Worm (Caenorhabditis elegans) whole organism, L1 larva: ENCODE data around the gene F55G7.5.
A peak's percentile ranks its signal among the peaks of the same experiment; 100 is the strongest.

Source experiments
- C04F5.9 ChIP-seq: sonication (generic microtip); optimal IDR thresholded peaks from 2 replicates; lab custom pipeline; 2016; ENCODE audit warnings: missing genetic modification characterization, missing compliant biosample characterization
- C34B4.2 ChIP-seq: sonication (generic microtip); optimal IDR thresholded peaks from 2 replicates; lab custom pipeline; 2017; ENCODE audit warnings: mild to moderate bottlenecking, missing genetic modification characterization, missing compliant biosample characterization
- F16B12.6 ChIP-seq: fragments of 150-350 bp; optimal IDR thresholded peaks from 2 replicates; lab custom pipeline; 2014; ENCODE audit warnings: missing biosample characterization, missing genetic modification characterization
- Y116A8C.19 ChIP-seq: sonication (generic microtip); optimal IDR thresholded peaks from 2 replicates; lab custom pipeline; 2016; ENCODE audit warnings: missing compliant biosample characterization, missing genetic modification characterization, borderline replicate concordance
- aha-1 ChIP-seq: fragments of 150-350 bp; optimal IDR thresholded peaks from 2 replicates; lab custom pipeline; 2014; ENCODE audit warnings: missing biosample characterization, missing genetic modification characterization
- alr-1 ChIP-seq: fragments of 200-800 bp; sonication (Bioruptor generic); optimal IDR thresholded peaks from 2 replicates; lab custom pipeline; 2018; ENCODE audit warnings: borderline replicate concordance, mild to moderate bottlenecking, missing genetic modification characterization, missing compliant biosample characterization
- aly-2 ChIP-seq: fragments of 150-350 bp; optimal IDR thresholded peaks from 2 replicates; lab custom pipeline; 2014; ENCODE audit warnings: missing biosample characterization, missing genetic modification characterization
- ceh-63 ChIP-seq: fragments of 200-800 bp; sonication (Bioruptor generic); optimal IDR thresholded peaks from 2 replicates; lab custom pipeline; 2018; ENCODE audit warnings: mild to moderate bottlenecking, missing genetic modification characterization, missing compliant biosample characterization
- ceh-8 ChIP-seq: fragments of 200-800 bp; sonication (Bioruptor generic); optimal IDR thresholded peaks from 2 replicates; lab custom pipeline; 2018; ENCODE audit warnings: mild to moderate bottlenecking, missing genetic modification characterization, moderate library complexity, missing compliant biosample characterization
- ceh-88 ChIP-seq: fragments of 200-800 bp; sonication (Bioruptor generic); IDR thresholded peaks from 2 replicates; pipeline ENCODE4 v1.3.6; 2022; ENCODE audit warnings: missing genetic modification characterization, missing compliant biosample characterization
- ces-1 ChIP-seq: fragments of 150-350 bp; optimal IDR thresholded peaks from 2 replicates; lab custom pipeline; 2014; ENCODE audit warnings: missing biosample characterization, missing genetic modification reagents, missing genetic modification characterization
- dsc-1 ChIP-seq: sonication (generic microtip); optimal IDR thresholded peaks from 2 replicates; lab custom pipeline; 2016; ENCODE audit warnings: mild to moderate bottlenecking, missing genetic modification characterization, missing compliant biosample characterization
- efl-3 ChIP-seq: fragments of 200-800 bp; sonication (Bioruptor generic); optimal IDR thresholded peaks from 2 replicates; lab custom pipeline; 2018; ENCODE audit warnings: mild to moderate bottlenecking, missing genetic modification characterization, missing compliant biosample characterization
- egl-13 ChIP-seq: sonication (generic microtip); optimal IDR thresholded peaks from 2 replicates; lab custom pipeline; 2016; ENCODE audit warnings: missing genotype, missing genetic modification reagents, missing genetic modification characterization, missing compliant biosample characterization
- egl-27 ChIP-seq, 2 experiments: fragments of 150-350 bp in 1 of 2; sonication (generic microtip); optimal IDR thresholded peaks; 3 replicates each; lab custom pipeline; 2017 to 2018; ENCODE audit warnings: missing biosample characterization in 2 of 2, missing genetic modification characterization in 2 of 2, missing genetic modification reagents in 2 of 2
- elt-2 ChIP-seq: sonication (generic microtip); optimal IDR thresholded peaks from 2 replicates; lab custom pipeline; 2016; ENCODE audit warnings: missing genetic modification characterization, mild to moderate bottlenecking, inconsistent platforms, missing compliant biosample characterization, missing genetic modification reagents
- elt-3 ChIP-seq, 6 experiments: fragments of 150-350 bp in 1 of 6; sonication (generic microtip); optimal IDR thresholded peaks; 2 replicates each; lab custom pipeline; 2017 to 2018; ENCODE audit warnings: missing biosample characterization in 6 of 6, missing genetic modification characterization in 6 of 6, inconsistent platforms in 1 of 6
- fkh-10 ChIP-seq: sonication (generic microtip); optimal IDR thresholded peaks from 2 replicates; lab custom pipeline; 2017; ENCODE audit warnings: missing biosample characterization, missing genetic modification reagents, missing genetic modification characterization
- fos-1 ChIP-seq: fragments of 150-350 bp; optimal IDR thresholded peaks from 2 replicates; lab custom pipeline; 2014; ENCODE audit warnings: missing biosample characterization, missing genetic modification characterization
- grh-1 ChIP-seq: fragments of 200-800 bp; sonication (Bioruptor generic); IDR thresholded peaks from 2 replicates; pipeline ENCODE4 v1.3.6; 2022; ENCODE audit warnings: missing genetic modification reagents, missing genetic modification characterization, missing compliant biosample characterization
- hlh-17 ChIP-seq: fragments of 200-800 bp; sonication (Bioruptor generic); optimal IDR thresholded peaks from 2 replicates; lab custom pipeline; 2018; ENCODE audit warnings: missing genetic modification characterization, mild to moderate bottlenecking, missing compliant biosample characterization, moderate library complexity, borderline replicate concordance
- irx-1 ChIP-seq: sonication (generic microtip); optimal IDR thresholded peaks from 2 replicates; lab custom pipeline; 2016; ENCODE audit warnings: missing genetic modification characterization, missing compliant biosample characterization
- jun-1 ChIP-seq: fragments of 150-350 bp; optimal IDR thresholded peaks from 2 replicates; lab custom pipeline; 2014; ENCODE audit warnings: missing biosample characterization, missing genetic modification reagents, missing genetic modification characterization
- lin-39 ChIP-seq: fragments of 150-350 bp; optimal IDR thresholded peaks from 2 replicates; lab custom pipeline; 2014; ENCODE audit warnings: missing biosample characterization, missing genetic modification reagents, missing genetic modification characterization
- lir-3 ChIP-seq: sonication (generic microtip); optimal IDR thresholded peaks from 2 replicates; lab custom pipeline; 2016; ENCODE audit warnings: mild to moderate bottlenecking, missing genetic modification characterization, moderate library complexity, missing compliant biosample characterization; ENCODE audit not compliant: poor library complexity
- lsy-2 ChIP-seq, 2 experiments: fragments of 150-350 bp; optimal IDR thresholded peaks; 2 replicates each; lab custom pipeline; 2014; ENCODE audit warnings: missing biosample characterization in 2 of 2, missing genetic modification characterization in 2 of 2
- mab-9 ChIP-seq: fragments of 200-800 bp; sonication (Bioruptor generic); IDR thresholded peaks from 2 replicates; pipeline ENCODE4 v1.3.6; 2022; ENCODE audit warnings: missing genetic modification reagents, missing genetic modification characterization, missing compliant biosample characterization
- mdl-1 ChIP-seq, 2 experiments: fragments of 150-350 bp; optimal IDR thresholded peaks; 2 replicates each; lab custom pipeline; 2014 to 2017; ENCODE audit warnings: missing biosample characterization in 2 of 2, missing genetic modification characterization in 2 of 2, inconsistent platforms in 1 of 2
- nhr-11 ChIP-seq: fragments of 150-350 bp; optimal IDR thresholded peaks from 2 replicates; lab custom pipeline; 2014; ENCODE audit warnings: missing biosample characterization, missing genetic modification characterization
- nhr-12 ChIP-seq: sonication (generic microtip); optimal IDR thresholded peaks from 2 replicates; lab custom pipeline; 2017; ENCODE audit warnings: missing biosample characterization, missing genetic modification characterization
- nhr-19 ChIP-seq: fragments of 200-800 bp; sonication (Bioruptor generic); conservative IDR thresholded peaks from 2 replicates; pipeline ENCODE4 v1.3.6; 2022; ENCODE audit warnings: missing genetic modification characterization, missing compliant biosample characterization
- nhr-237 ChIP-seq: fragments of 150-350 bp; optimal IDR thresholded peaks from 2 replicates; lab custom pipeline; 2014; ENCODE audit warnings: missing biosample characterization, missing genetic modification characterization
- nhr-28 ChIP-seq: fragments of 150-350 bp; optimal IDR thresholded peaks from 2 replicates; lab custom pipeline; 2014; ENCODE audit warnings: missing biosample characterization, missing genetic modification characterization
- nhr-76 ChIP-seq: sonication (generic microtip); optimal IDR thresholded peaks from 2 replicates; lab custom pipeline; 2017; ENCODE audit warnings: missing biosample characterization, missing genetic modification characterization
- nhr-77 ChIP-seq: fragments of 150-350 bp; optimal IDR thresholded peaks from 2 replicates; lab custom pipeline; 2014; ENCODE audit warnings: missing biosample characterization, missing genetic modification characterization
- nhr-84 ChIP-seq: sonication (generic microtip); optimal IDR thresholded peaks from 2 replicates; lab custom pipeline; 2017; ENCODE audit warnings: missing biosample characterization, missing genetic modification characterization
- nhr-90 ChIP-seq: sonication (generic microtip); optimal IDR thresholded peaks from 2 replicates; lab custom pipeline; 2016; ENCODE audit warnings: mild to moderate bottlenecking, missing genetic modification characterization, missing compliant biosample characterization; ENCODE audit not compliant: poor library complexity
- rnt-1 ChIP-seq: sonication (generic microtip); optimal IDR thresholded peaks from 2 replicates; lab custom pipeline; 2016; ENCODE audit warnings: mild to moderate bottlenecking, missing genetic modification characterization, moderate library complexity, missing compliant biosample characterization
- snpc-4 ChIP-seq: fragments of 150-350 bp; optimal IDR thresholded peaks from 2 replicates; lab custom pipeline; 2014; ENCODE audit warnings: missing biosample characterization, missing genetic modification characterization
- snu-23 ChIP-seq: sonication (generic microtip); optimal IDR thresholded peaks from 2 replicates; lab custom pipeline; 2016; ENCODE audit warnings: missing genetic modification characterization, missing compliant biosample characterization
- sptf-1 ChIP-seq: fragments of 150-350 bp; optimal IDR thresholded peaks from 2 replicates; lab custom pipeline; 2014; ENCODE audit warnings: missing biosample characterization, missing genetic modification characterization
- swsn-7 ChIP-seq: sonication (generic microtip); optimal IDR thresholded peaks from 2 replicates; lab custom pipeline; 2016; ENCODE audit warnings: missing genetic modification characterization, missing compliant biosample characterization
- tbx-2 ChIP-seq: sonication (generic microtip); optimal IDR thresholded peaks from 2 replicates; lab custom pipeline; 2016; ENCODE audit warnings: missing genetic modification characterization, missing compliant biosample characterization
- tlp-1 ChIP-seq: fragments of 150-350 bp; optimal IDR thresholded peaks from 2 replicates; lab custom pipeline; 2014; ENCODE audit warnings: missing biosample characterization, missing genetic modification characterization
- unc-62 ChIP-seq: fragments of 150-350 bp; optimal IDR thresholded peaks from 2 replicates; lab custom pipeline; 2014; ENCODE audit warnings: missing biosample characterization, missing genetic modification reagents, missing genetic modification characterization
- unc-86 ChIP-seq: sonication (generic microtip); optimal IDR thresholded peaks from 2 replicates; lab custom pipeline; 2016; ENCODE audit warnings: missing genetic modification characterization, missing compliant biosample characterization
- unc-98 ChIP-seq: fragments of 200-800 bp; sonication (Bioruptor generic); IDR thresholded peaks from 2 replicates; pipeline ENCODE4 v1.3.6; 2022; ENCODE audit warnings: missing genetic modification characterization, missing compliant biosample characterization
- xbp-1 ChIP-seq: sonication (generic microtip); optimal IDR thresholded peaks from 2 replicates; lab custom pipeline; 2016; ENCODE audit warnings: missing genetic modification characterization, missing compliant biosample characterization
- zag-1 ChIP-seq: fragments of 150-350 bp; optimal IDR thresholded peaks from 2 replicates; lab custom pipeline; 2014; ENCODE audit warnings: missing biosample characterization, missing genetic modification characterization
- zip-4 ChIP-seq: fragments of 200-800 bp; sonication (Bioruptor generic); optimal IDR thresholded peaks from 2 replicates; lab custom pipeline; 2018; ENCODE audit warnings: mild to moderate bottlenecking, missing genetic modification characterization, moderate library complexity, missing compliant biosample characterization
- ztf-11 ChIP-seq, 2 experiments: sonication (generic microtip); optimal IDR thresholded peaks; 2 replicates each; lab custom pipeline; 2016 to 2017; ENCODE audit warnings: missing genetic modification characterization in 2 of 2, missing biosample characterization in 1 of 2, missing compliant biosample characterization in 1 of 2
- ztf-4 ChIP-seq: fragments of 150-350 bp; optimal IDR thresholded peaks from 2 replicates; lab custom pipeline; 2014; ENCODE audit warnings: missing biosample characterization, missing genetic modification characterization

F55G7.5 gene

DNA sequence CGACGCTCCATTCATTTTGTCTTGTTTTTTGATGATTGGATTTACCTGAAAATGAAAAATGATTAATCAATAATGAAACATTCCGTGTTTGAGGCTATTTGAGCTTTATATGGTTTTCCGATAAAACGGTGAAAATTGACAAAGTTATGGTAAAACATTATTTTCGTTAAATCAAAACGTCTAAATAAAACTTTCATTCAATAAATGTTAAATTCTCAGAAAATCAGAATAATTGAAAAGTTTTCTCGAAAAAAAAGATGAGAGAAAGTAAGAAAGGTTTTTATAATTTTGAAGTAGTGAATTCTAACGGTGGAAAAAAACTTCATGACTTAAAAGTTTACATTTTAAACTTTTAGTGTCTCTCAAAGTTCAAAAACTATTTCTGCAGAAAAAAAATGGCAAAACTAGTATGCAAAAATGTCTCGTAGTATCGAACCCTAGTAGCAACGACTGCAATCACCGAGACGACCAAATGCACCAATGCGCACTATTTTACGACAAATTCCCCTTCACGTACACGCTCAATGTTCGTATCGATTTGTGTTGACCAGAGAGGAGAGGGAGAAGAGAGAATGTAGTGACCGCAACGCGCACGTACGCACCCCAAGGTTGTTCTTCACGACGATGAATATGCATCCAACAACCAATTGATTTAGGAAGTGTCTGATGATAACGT, 8.2 kb upstream of the F55G7.5 start, which contains the start of gene nfya-1:
Gene nfya-1, minus strand, starts transcription at position 51 of the 676 bp plus-strand sequence.
- TF ChIP-seq tlp-1 (tag; lab: Kevin White, UChicago) (no peak), nhr-76 (tag; lab: Kevin White, UChicago) (no peak), zag-1 (tag; lab: Kevin White, UChicago) (no peak), lin-39 (tag; lab: Kevin White, UChicago) (no peak), unc-62 (no peak), nhr-77 (tag; lab: Kevin White, UChicago) (peak; percentile 2), ztf-11 (tag; optimal IDR thresholded peaks at IDR 0.05; lab: Kevin White, UChicago) (no peak), ceh-8 (GFP tag; lab: Kevin White, UChicago) (peak; percentile 5), tbx-2 (tag; lab: Kevin White, UChicago) (peak; percentile 9), nhr-90 (tag; lab: Kevin White, UChicago) (peak; percentile 37), ceh-88 (GFP tag; lab: Robert Waterston, UW) (no peak), grh-1 (no peak), C04F5.9 (no peak), aha-1 (tag; lab: Kevin White, UChicago) (no peak), efl-3 (no peak), nhr-28 (no peak), C34B4.2 (tag; lab: Kevin White, UChicago) (no peak), nhr-12 (tag; lab: Kevin White, UChicago) (no peak), elt-2 (tag; lab: Kevin White, UChicago) (no peak), sptf-1 (tag; lab: Kevin White, UChicago) (no peak), aly-2 (tag; lab: Kevin White, UChicago) (no peak), alr-1 (tag; lab: Kevin White, UChicago) (no peak), unc-86 (tag; lab: Kevin White, UChicago) (peak; percentile 33), zip-4 (GFP tag; lab: Kevin White, UChicago) (no peak), elt-3 (tag; optimal IDR thresholded peaks at IDR 0.05; lab: Kevin White, UChicago) (peak in 1 of 6 experiments; percentile 64), ceh-63 (GFP tag; lab: Kevin White, UChicago) (no peak), fkh-10 (GFP tag; lab: Kevin White, UChicago) (no peak), snu-23 (GFP tag; lab: Kevin White, UChicago) (peak; percentile 73), nhr-11 (no peak), nhr-237 (tag; lab: Kevin White, UChicago) (no peak), Y116A8C.19 (tag; lab: Kevin White, UChicago) (no peak), dsc-1 (peak; percentile 24), hlh-17 (no peak), lir-3 (no peak), nhr-19 (GFP tag; lab: Robert Waterston, UW) (peak; percentile 25; the same call in 1 of the 2 replicates), irx-1 (tag; lab: Kevin White, UChicago) (no peak), nhr-84 (no peak), swsn-7 (tag; lab: Kevin White, UChicago) (peak; percentile 43), fos-1 (no peak), snpc-4 (tag; lab: Kevin White, UChicago) (no peak), egl-13 (tag; lab: Kevin White, UChicago) (no peak), F16B12.6 (tag; lab: Kevin White, UChicago) (peak; percentile 91), ztf-4 (tag; lab: Kevin White, UChicago) (no peak), mdl-1 (tag; optimal IDR thresholded peaks at IDR 0.05; lab: Kevin White, UChicago) (peak in 1 of 2 experiments; percentile 35), xbp-1 (tag; lab: Kevin White, UChicago) (peak; percentile 32), egl-27 (tag; optimal IDR thresholded peaks at IDR 0.05; lab: Kevin White, UChicago) (no peak), mab-9 (GFP tag; lab: Robert Waterston, UW) (no peak), jun-1 (tag; lab: Kevin White, UChicago) (no peak), unc-98 (GFP tag; lab: Robert Waterston, UW) (no peak), rnt-1 (tag; lab: Kevin White, UChicago) (peak; percentile 64), ces-1 (no peak), lsy-2 (tag; optimal IDR thresholded peaks at IDR 0.05; lab: Kevin White, UChicago) (peak; percentile 33 to 68)
